Worm (Caenorhabditis elegans) whole organism, young adult: Measurements from ENCODE around the gene sec-24.1.
A peak's percentile ranks its signal among the peaks of the same experiment; 100 is the strongest.

Experiments used
- B0336.3 ChIP-seq: fragments of 200-800 bp; sonication (Bioruptor generic); IDR thresholded peaks from 2 replicates; pipeline ENCODE4 v1.3.6; 2022; ENCODE audit warnings: missing genetic modification characterization, missing compliant biosample characterization
- F10E7.11 ChIP-seq: sonication (generic microtip); optimal IDR thresholded peaks from 2 replicates; lab custom pipeline; 2017; ENCODE audit warnings: mild to moderate bottlenecking, missing genetic modification characterization, moderate library complexity, missing compliant biosample characterization
- F33H1.4 ChIP-seq: fragments of 200-800 bp; sonication (Bioruptor generic); IDR thresholded peaks from 2 replicates; pipeline ENCODE4 v1.3.6; 2022; ENCODE audit warnings: missing genetic modification reagents, missing genetic modification characterization, missing compliant biosample characterization
- F49E8.2 ChIP-seq: sonication (generic microtip); optimal IDR thresholded peaks from 3 replicates; lab custom pipeline; 2017; ENCODE audit warnings: missing genetic modification characterization, mild to moderate bottlenecking, missing compliant biosample characterization, antibody characterized with exemption, moderate library complexity; ENCODE audit not compliant: insufficient read depth
- F55B11.4 ChIP-seq: sonication (generic microtip); optimal IDR thresholded peaks from 2 replicates; lab custom pipeline; 2016; ENCODE audit warnings: missing compliant biosample characterization, missing genetic modification characterization, borderline replicate concordance; ENCODE audit not compliant: insufficient read depth
- F57A8.1 ChIP-seq: fragments of 200-800 bp; sonication (Bioruptor generic); optimal IDR thresholded peaks from 2 replicates; lab custom pipeline; 2018; ENCODE audit warnings: mild to moderate bottlenecking, missing genetic modification characterization, moderate library complexity, missing compliant biosample characterization
- F57C9.4 ChIP-seq: sonication (generic microtip); optimal IDR thresholded peaks from 2 replicates; lab custom pipeline; 2017; ENCODE audit warnings: mild to moderate bottlenecking, missing genetic modification characterization, missing compliant biosample characterization
- K12H6.12 ChIP-seq: fragments of 200-800 bp; sonication (Bioruptor generic); optimal IDR thresholded peaks from 2 replicates; lab custom pipeline; 2018; ENCODE audit warnings: mild to moderate bottlenecking, missing genetic modification characterization, missing compliant biosample characterization
- Y53F4B.3 ChIP-seq: fragments of 200-800 bp; sonication (Bioruptor generic); IDR thresholded peaks from 2 replicates; pipeline ENCODE4 v1.3.6; 2022; ENCODE audit warnings: missing genetic modification reagents, missing genetic modification characterization, missing compliant biosample characterization
- Y67H2A.10 ChIP-seq: fragments of 200-800 bp; sonication (Bioruptor generic); conservative IDR thresholded peaks from 2 replicates; pipeline ENCODE4 v1.3.6; 2022; ENCODE audit warnings: missing genetic modification reagents, missing genetic modification characterization, missing compliant biosample characterization
- Y79H2A.3 ChIP-seq: fragments of 200-800 bp; sonication (Bioruptor generic); conservative IDR thresholded peaks from 2 replicates; pipeline ENCODE4 v1.3.6; 2022; ENCODE audit warnings: missing genetic modification reagents, missing genetic modification characterization, missing compliant biosample characterization
- attf-3 ChIP-seq: fragments of 200-800 bp; sonication (Bioruptor generic); conservative IDR thresholded peaks from 2 replicates; pipeline ENCODE4 v1.3.6; 2022; ENCODE audit warnings: missing genetic modification reagents, missing genetic modification characterization, missing compliant biosample characterization
- cebp-1 ChIP-seq, 2 experiments: fragments of 200-800 bp in 1 of 2; sonication (Bioruptor generic) in 1 of 2; sonication (generic microtip) in 1 of 2; IDR thresholded peaks in 1 of 2; optimal IDR thresholded peaks in 1 of 2; 2 replicates each; pipeline versions ENCODE4 v1.3.6 to Lab custom; 2017 to 2022; ENCODE audit warnings: missing compliant biosample characterization in 2 of 2, missing genetic modification characterization in 2 of 2, mild to moderate bottlenecking in 1 of 2, missing genetic modification reagents in 1 of 2, moderate library complexity in 1 of 2
- ceh-58 ChIP-seq: fragments of 200-800 bp; sonication (Bioruptor generic); IDR thresholded peaks from 2 replicates; pipeline ENCODE4 v1.3.6; 2022; ENCODE audit warnings: missing genetic modification characterization, missing compliant biosample characterization
- die-1 ChIP-seq: sonication (generic microtip); optimal IDR thresholded peaks from 2 replicates; lab custom pipeline; 2016; ENCODE audit warnings: missing genotype, mild to moderate bottlenecking, missing genetic modification characterization, missing compliant biosample characterization
- dox-1 ChIP-seq: fragments of 200-800 bp; sonication (Bioruptor generic); IDR thresholded peaks from 2 replicates; pipeline ENCODE4 v1.3.6; 2022; ENCODE audit warnings: missing genetic modification reagents, missing genetic modification characterization, missing compliant biosample characterization
- ekl-4 ChIP-seq: fragments of 200-800 bp; sonication (Bioruptor generic); IDR thresholded peaks from 2 replicates; pipeline ENCODE4 v1.3.6; 2022; ENCODE audit warnings: missing genetic modification reagents, missing genetic modification characterization, missing compliant biosample characterization
- ets-4 ChIP-seq: fragments of 200-800 bp; sonication (Bioruptor generic); optimal IDR thresholded peaks from 2 replicates; lab custom pipeline; 2018; ENCODE audit warnings: mild to moderate bottlenecking, missing genetic modification characterization, missing compliant biosample characterization
- gei-17 ChIP-seq: fragments of 200-800 bp; sonication (Bioruptor generic); optimal IDR thresholded peaks from 2 replicates; lab custom pipeline; 2018; ENCODE audit warnings: mild to moderate bottlenecking, missing genetic modification characterization, missing compliant biosample characterization
- let-607 ChIP-seq, 2 experiments: fragments of 200-800 bp in 1 of 2; sonication (Bioruptor generic) in 1 of 2; sonication (generic microtip) in 1 of 2; optimal IDR thresholded peaks; 2 replicates each; lab custom pipeline; 2016 to 2018; ENCODE audit warnings: mild to moderate bottlenecking in 2 of 2, missing compliant biosample characterization in 2 of 2, missing genetic modification characterization in 2 of 2, moderate library complexity in 2 of 2, missing genotype in 1 of 2
- lin-26 ChIP-seq: fragments of 200-800 bp; sonication (Bioruptor generic); IDR thresholded peaks from 2 replicates; pipeline ENCODE4 v1.3.6; 2022; ENCODE audit warnings: missing genetic modification reagents, missing genetic modification characterization, missing compliant biosample characterization
- lin-35 ChIP-seq, 3 experiments: fragments of 150-350 bp in 2 of 3; sonication (generic microtip) in 1 of 3; optimal IDR thresholded peaks; 2 replicates each; lab custom pipeline; 2014 to 2018; ENCODE audit warnings: missing biosample characterization in 3 of 3, missing genetic modification characterization in 3 of 3, missing genetic modification reagents in 3 of 3
- lin-40 ChIP-seq: sonication (generic microtip); optimal IDR thresholded peaks from 2 replicates; lab custom pipeline; 2016; ENCODE audit warnings: missing genetic modification characterization, mild to moderate bottlenecking, missing compliant biosample characterization, missing genotype, missing genetic modification reagents
- lir-1 ChIP-seq: fragments of 200-800 bp; sonication (Bioruptor generic); conservative IDR thresholded peaks from 2 replicates; pipeline ENCODE4 v1.3.6; 2022; ENCODE audit warnings: missing genetic modification reagents, missing genetic modification characterization, missing compliant biosample characterization
- lsl-1 ChIP-seq: fragments of 200-800 bp; sonication (Bioruptor generic); optimal IDR thresholded peaks from 2 replicates; lab custom pipeline; 2018; ENCODE audit warnings: mild to moderate bottlenecking, missing genetic modification characterization, moderate library complexity, missing compliant biosample characterization
- madf-3 ChIP-seq: fragments of 200-800 bp; sonication (Bioruptor generic); IDR thresholded peaks from 2 replicates; pipeline ENCODE4 v1.3.6; 2022; ENCODE audit warnings: missing genetic modification reagents, missing genetic modification characterization, missing compliant biosample characterization
- madf-6 ChIP-seq: fragments of 200-800 bp; sonication (Bioruptor generic); IDR thresholded peaks from 2 replicates; pipeline ENCODE4 v1.3.6; 2022; ENCODE audit warnings: missing genetic modification reagents, missing genetic modification characterization, missing compliant biosample characterization
- mcd-1 ChIP-seq: fragments of 200-800 bp; sonication (Bioruptor generic); IDR thresholded peaks from 2 replicates; pipeline ENCODE4 v1.3.6; 2022; ENCODE audit warnings: missing genetic modification reagents, missing genetic modification characterization, missing compliant biosample characterization
- nfya-2 ChIP-seq: fragments of 200-800 bp; sonication (Bioruptor generic); IDR thresholded peaks from 2 replicates; pipeline ENCODE4 v1.3.6; 2022; ENCODE audit warnings: missing genetic modification reagents, missing genetic modification characterization, missing compliant biosample characterization
- nfyb-1 ChIP-seq: fragments of 200-800 bp; sonication (Bioruptor generic); IDR thresholded peaks from 2 replicates; pipeline ENCODE4 v1.3.6; 2022; ENCODE audit warnings: missing genetic modification reagents, missing genetic modification characterization, missing compliant biosample characterization
- nhr-179 ChIP-seq: sonication (generic microtip); optimal IDR thresholded peaks from 2 replicates; lab custom pipeline; 2016; ENCODE audit warnings: mild to moderate bottlenecking, missing genetic modification characterization, missing compliant biosample characterization
- nhr-90 ChIP-seq: sonication (generic microtip); optimal IDR thresholded peaks from 2 replicates; lab custom pipeline; 2016; ENCODE audit warnings: missing genotype, mild to moderate bottlenecking, missing genetic modification characterization, missing compliant biosample characterization
- rcor-1 ChIP-seq: fragments of 200-800 bp; sonication (Bioruptor generic); IDR thresholded peaks from 2 replicates; pipeline ENCODE4 v1.3.6; 2022; ENCODE audit warnings: missing genetic modification reagents, missing genetic modification characterization, missing compliant biosample characterization
- repo-1 ChIP-seq: sonication (generic microtip); optimal IDR thresholded peaks from 2 replicates; lab custom pipeline; 2017; ENCODE audit warnings: mild to moderate bottlenecking, missing genetic modification characterization, missing compliant biosample characterization
- snpc-1.3 ChIP-seq: sonication (generic microtip); optimal IDR thresholded peaks from 2 replicates; lab custom pipeline; 2017; ENCODE audit warnings: missing genetic modification characterization, mild to moderate bottlenecking, missing compliant biosample characterization, antibody characterized with exemption, moderate library complexity, missing genotype, missing genetic modification reagents; ENCODE audit not compliant: insufficient read depth
- snpc-4 ChIP-seq, 5 experiments: fragments of 150-350 bp in 1 of 5; sonication (generic microtip) in 4 of 5; optimal IDR thresholded peaks; 2 replicates each; lab custom pipeline; 2014 to 2018; ENCODE audit warnings: missing genetic modification characterization in 5 of 5, missing biosample characterization in 3 of 5, antibody characterized with exemption in 2 of 5, mild to moderate bottlenecking in 2 of 5, missing compliant biosample characterization in 2 of 5, missing genotype in 2 of 5, moderate library complexity in 2 of 5, missing genetic modification reagents in 1 of 5
- somi-1 ChIP-seq: fragments of 200-800 bp; sonication (Bioruptor generic); optimal IDR thresholded peaks from 2 replicates; lab custom pipeline; 2018; ENCODE audit warnings: mild to moderate bottlenecking, missing genetic modification characterization, missing compliant biosample characterization
- tbp1 ChIP-seq: fragments of 200-800 bp; sonication (Bioruptor generic); optimal IDR thresholded peaks from 2 replicates; lab custom pipeline; 2018; ENCODE audit warnings: mild to moderate bottlenecking, missing genetic modification characterization, missing compliant biosample characterization
- xnd-1 ChIP-seq: sonication (generic microtip); optimal IDR thresholded peaks from 2 replicates; lab custom pipeline; 2016; ENCODE audit warnings: missing genotype, missing genetic modification reagents, missing genetic modification characterization, missing compliant biosample characterization
- zfh-2 ChIP-seq: fragments of 200-800 bp; sonication (Bioruptor generic); conservative IDR thresholded peaks from 2 replicates; pipeline ENCODE4 v1.3.6; 2022; ENCODE audit warnings: missing genetic modification reagents, missing genetic modification characterization, missing compliant biosample characterization
- ztf-22 ChIP-seq: fragments of 200-800 bp; sonication (Bioruptor generic); optimal IDR thresholded peaks from 2 replicates; lab custom pipeline; 2018; ENCODE audit warnings: mild to moderate bottlenecking, missing genetic modification characterization, moderate library complexity, missing compliant biosample characterization
- ztf-26 ChIP-seq: sonication (generic microtip); optimal IDR thresholded peaks from 2 replicates; lab custom pipeline; 2017; ENCODE audit warnings: missing genetic modification characterization, missing compliant biosample characterization

The sec-24.1 gene

ce11 chrIV:11523685-11524084 lies 42.3 kb downstream of the sec-24.1 start:
- TF ChIP-seq ekl-4 (GFP tag; lab: Robert Waterston, UW): 0 out of 2 replicates have a peak, but pooled peaks have one; percentile 9
- TF ChIP-seq attf-3 (GFP tag; lab: Robert Waterston, UW): 0 out of 2 replicates have a peak, but pooled peaks have one; percentile 15
- TF ChIP-seq lir-1 (GFP tag; lab: Robert Waterston, UW): peak; percentile 83
- TF ChIP-seq lin-35 (GFP tag; optimal IDR thresholded peaks at IDR 0.05; lab: Kevin White, UChicago): peak in 1 of 3 experiments; percentile 1
- TF ChIP-seq F33H1.4 (GFP tag; lab: Robert Waterston, UW): no peak
- TF ChIP-seq madf-6: 0 out of 2 replicates have a peak, but pooled peaks have one; percentile 9
- no peak for TF ChIP-seq nfya-2
- TF ChIP-seq rcor-1: 0 out of 2 replicates have a peak, but pooled peaks have one; percentile 14
- TF ChIP-seq lin-26 (GFP tag; lab: Robert Waterston, UW): 0 out of 2 replicates have a peak, but pooled peaks have one; percentile 55

- TF ChIP-seq zfh-2 (GFP tag; lab: Robert Waterston, UW) (no peak), F55B11.4 (tag; lab: Kevin White, UChicago) (no peak), Y79H2A.3 (GFP tag; lab: Robert Waterston, UW) (no peak), xnd-1 (tag; lab: Kevin White, UChicago) (peak; percentile 38), snpc-1.3 (tag; lab: Kevin White, UChicago) (peak; percentile 31), gei-17 (GFP tag; lab: Kevin White, UChicago) (peak; percentile 29), nhr-179 (tag; lab: Kevin White, UChicago) (no peak), nhr-90 (tag; lab: Kevin White, UChicago) (no peak), lir-1 (GFP tag; lab: Robert Waterston, UW) (0 out of 2 replicates have a peak, but pooled peaks have one; percentile 26), let-607 (tag; optimal IDR thresholded peaks at IDR 0.05; lab: Kevin White, UChicago) (peak; percentile 42 to 78), dox-1 (GFP tag; lab: Robert Waterston, UW) (peak; percentile 29; the same call in 1 of the 2 replicates), mcd-1 (peak; percentile 20; the same call in 1 of the 2 replicates), K12H6.12 (tag; lab: Kevin White, UChicago) (peak; percentile 60), tbp1 (peak; percentile 1), lin-40 (tag; lab: Kevin White, UChicago) (peak; percentile 70), cebp-1 (GFP tag; IDR thresholded peaks at IDR 0.05; lab: Robert Waterston, UW) (no peak), cebp-1 (tag; optimal IDR thresholded peaks at IDR 0.05; lab: Kevin White, UChicago) (peak; percentile 75), B0336.3 (peak; percentile 73), ztf-26 (tag; lab: Kevin White, UChicago) (peak; percentile 10), F57C9.4 (tag; lab: Kevin White, UChicago) (no peak), Y67H2A.10 (no peak), ceh-58 (no peak), die-1 (tag; lab: Kevin White, UChicago) (no peak), attf-3 (GFP tag; lab: Robert Waterston, UW) (peak; percentile 33; the same call in 1 of the 2 replicates), lsl-1 (GFP tag; lab: Kevin White, UChicago) (no peak), snpc-4 (GFP tag; optimal IDR thresholded peaks at IDR 0.05; lab: Kevin White, UChicago) (no peak), snpc-4 (tag; optimal IDR thresholded peaks at IDR 0.05; lab: Kevin White, UChicago) (peak in 2 of 4 experiments; percentile 12 to 24), F10E7.11 (tag; lab: Kevin White, UChicago) (no peak), ztf-22 (GFP tag; lab: Kevin White, UChicago) (no peak), repo-1 (tag; lab: Kevin White, UChicago) (no peak), F33H1.4 (GFP tag; lab: Robert Waterston, UW) (peak; percentile 73), F57A8.1 (GFP tag; lab: Kevin White, UChicago) (no peak), ets-4 (GFP tag; lab: Kevin White, UChicago) (no peak), F49E8.2 (tag; lab: Kevin White, UChicago) (no peak), nfyb-1 (GFP tag; lab: Robert Waterston, UW) (no peak), Y53F4B.3 (no peak), somi-1 (GFP tag; lab: Kevin White, UChicago) (peak; percentile 29), ekl-4 (GFP tag; lab: Robert Waterston, UW) (no peak), madf-3 (GFP tag; lab: Robert Waterston, UW) (0 out of 2 replicates have a peak, but pooled peaks have one; percentile 18)
These were observed 43.6 kb downstream of the sec-24.1 start for ce11 chrIV:11522225-11522952.
